Fruit fly (Drosophila melanogaster) whole organism, adult: Measurements from ENCODE around the gene Ciz1.

Source experiments
- CG11617 ChIP-seq: fragments of 200-800 bp; sonication (Bioruptor generic); optimal IDR thresholded peaks from 2 replicates; lab custom pipeline; 2017; ENCODE audit warnings: mild to moderate bottlenecking, missing biosample characterization, missing genetic modification reagents, missing genetic modification characterization
- CG14711 ChIP-seq: fragments of 200-800 bp; sonication (Bioruptor generic); optimal IDR thresholded peaks from 2 replicates; lab custom pipeline; 2018; ENCODE audit warnings: missing biosample characterization, mild to moderate bottlenecking, missing genetic modification characterization, moderate library complexity
- CG33017 ChIP-seq: fragments of 200-800 bp; sonication (Bioruptor generic); optimal IDR thresholded peaks from 2 replicates; lab custom pipeline; 2018; ENCODE audit warnings: missing biosample characterization, mild to moderate bottlenecking, missing genetic modification characterization, moderate library complexity
- CG5204 ChIP-seq: fragments of 200-800 bp; sonication (Bioruptor generic); optimal IDR thresholded peaks from 2 replicates; lab custom pipeline; 2016; ENCODE audit warnings: missing biosample characterization, missing genetic modification characterization
- CG7101 ChIP-seq: fragments of 200-800 bp; sonication (Bioruptor generic); optimal IDR thresholded peaks from 2 replicates; lab custom pipeline; 2018; ENCODE audit warnings: missing biosample characterization, mild to moderate bottlenecking, missing genetic modification characterization, moderate library complexity
- Hr96 ChIP-seq: fragments of 200-800 bp; sonication (Bioruptor generic); optimal IDR thresholded peaks from 2 replicates; lab custom pipeline; 2016; ENCODE audit warnings: missing biosample characterization, missing genetic modification characterization
- cic ChIP-seq: fragments of 200-800 bp; sonication (Bioruptor generic); optimal IDR thresholded peaks from 2 replicates; lab custom pipeline; 2017; ENCODE audit warnings: missing biosample characterization, mild to moderate bottlenecking, missing genetic modification characterization, moderate library complexity
- pad ChIP-seq: fragments of 200-800 bp; sonication (Bioruptor generic); optimal IDR thresholded peaks from 3 replicates; lab custom pipeline; 2017; ENCODE audit warnings: missing biosample characterization, missing genetic modification characterization, mild to moderate bottlenecking, moderate library complexity, missing genetic modification reagents
- toe ChIP-seq: fragments of 200-800 bp; sonication (Bioruptor generic); optimal IDR thresholded peaks from 2 replicates; lab custom pipeline; 2016; ENCODE audit warnings: missing biosample characterization, missing genetic modification characterization

Gene Ciz1

DNA sequence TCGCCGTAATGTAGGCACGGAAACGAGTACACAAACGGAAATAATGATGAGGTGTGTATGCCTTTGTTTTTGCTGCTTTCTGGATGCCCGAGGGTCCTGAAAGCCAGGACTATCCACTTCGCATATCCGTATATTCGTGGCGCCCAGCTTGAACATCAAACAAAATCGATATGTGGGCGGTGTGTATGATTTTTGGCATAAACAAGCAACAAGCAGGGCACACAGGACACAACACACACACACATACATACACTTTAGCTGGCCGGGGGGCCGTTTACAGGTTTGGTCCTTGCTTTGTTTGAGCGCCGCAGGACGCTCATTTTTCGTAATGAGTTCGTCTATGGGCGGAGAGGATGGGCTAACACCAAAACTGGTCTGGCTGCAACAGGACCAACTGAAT is 40.5 kb downstream of the Ciz1 start:
- TF ChIP-seq Hr96 (GFP tag; lab: Kevin White, UChicago): no peak
- TF ChIP-seq CG33017 (tag; lab: Kevin White, UChicago): no peak
- no peak for TF ChIP-seq CG11617 (GFP tag; lab: Kevin White, UChicago)
- TF ChIP-seq toe: no peak
- TF ChIP-seq cic (GFP tag; lab: Kevin White, UChicago): no peak
- no peak for TF ChIP-seq CG7101
- TF ChIP-seq pad (GFP tag; lab: Kevin White, UChicago): no peak
- no peak for TF ChIP-seq CG14711
- TF ChIP-seq CG5204 (GFP tag; lab: Kevin White, UChicago): no peak

DNA sequence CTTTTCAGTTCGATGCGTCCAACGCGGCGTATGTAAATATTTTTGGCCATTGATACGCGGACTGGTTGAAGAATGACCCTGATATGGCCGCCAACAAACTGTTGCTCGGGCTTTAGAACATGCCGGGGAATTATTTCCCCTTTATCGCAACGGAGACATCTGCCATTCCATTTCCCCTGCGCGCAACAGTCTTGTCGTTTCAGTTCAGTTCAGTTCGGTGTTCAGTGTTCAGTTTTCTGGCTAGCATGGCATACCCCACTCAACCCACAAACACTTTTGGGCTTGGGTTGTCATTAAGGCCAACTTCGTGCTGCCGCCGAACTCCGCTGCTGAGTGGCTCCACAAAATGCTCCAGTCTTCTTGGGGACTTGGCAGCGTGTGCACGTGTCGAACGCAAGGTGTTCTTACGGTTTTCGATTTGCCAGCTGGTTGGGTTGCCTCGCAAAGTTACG is 43.3 kb downstream of the Ciz1 start, which contains the start of gene bma:
bma (plus strand) TSS at position 402 of the 452 bp plus-strand sequence.
- TF ChIP-seq toe (no peak), pad (GFP tag; lab: Kevin White, UChicago) (peak; percentile 84)
